Worm (Caenorhabditis elegans) whole organism, early embryonic: ENCODE results near the gene grp-1.

Experiments used
- B0310.2 ChIP-seq: sonication (generic microtip); optimal IDR thresholded peaks from 2 replicates; lab custom pipeline; 2016; ENCODE audit warnings: mild to moderate bottlenecking, missing genetic modification characterization, missing compliant biosample characterization
- aly-1 ChIP-seq: sonication (generic microtip); optimal IDR thresholded peaks from 2 replicates; lab custom pipeline; 2016; ENCODE audit warnings: missing genetic modification characterization, missing compliant biosample characterization
- ama-1 ChIP-seq: fragments of 150-350 bp; optimal IDR thresholded peaks from 2 replicates; lab custom pipeline; 2014
- ceh-36 ChIP-seq: sonication (generic microtip); optimal IDR thresholded peaks from 2 replicates; lab custom pipeline; 2016; ENCODE audit warnings: missing genetic modification characterization, inconsistent platforms, missing compliant biosample characterization
- flt-1 ChIP-seq: fragments of 200-800 bp; sonication (Bioruptor generic); IDR thresholded peaks from 2 replicates; pipeline ENCODE4 v1.3.6; 2022; ENCODE audit warnings: missing genetic modification characterization, missing compliant biosample characterization
- hmg-4 ChIP-seq: fragments of 200-800 bp; sonication (Bioruptor generic); optimal IDR thresholded peaks from 2 replicates; lab custom pipeline; 2018; ENCODE audit warnings: mild to moderate bottlenecking, missing genetic modification characterization, missing compliant biosample characterization
- hnd-1 ChIP-seq: sonication (generic microtip); optimal IDR thresholded peaks from 2 replicates; lab custom pipeline; 2016; ENCODE audit warnings: missing genetic modification characterization, missing compliant biosample characterization
- scrt-1 ChIP-seq: fragments of 200-800 bp; sonication (Bioruptor generic); IDR thresholded peaks from 2 replicates; pipeline ENCODE4 v1.3.6; 2022; ENCODE audit warnings: missing genetic modification characterization, missing compliant biosample characterization
- sea-1 ChIP-seq: fragments of 200-800 bp; sonication (Bioruptor generic); conservative IDR thresholded peaks from 2 replicates; pipeline ENCODE4 v1.3.6; 2022; ENCODE audit warnings: missing genetic modification characterization, missing compliant biosample characterization
- tbx-11 ChIP-seq: fragments of 200-800 bp; sonication (Bioruptor generic); IDR thresholded peaks from 2 replicates; pipeline ENCODE4 v1.3.6; 2022; ENCODE audit warnings: missing genetic modification characterization, missing compliant biosample characterization
- tbx-37 ChIP-seq: fragments of 200-800 bp; sonication (Bioruptor generic); conservative IDR thresholded peaks from 2 replicates; pipeline ENCODE4 v1.3.6; 2022; ENCODE audit warnings: missing genetic modification reagents, missing genetic modification characterization, missing compliant biosample characterization
- tra-4 ChIP-seq: sonication (generic microtip); optimal IDR thresholded peaks from 2 replicates; lab custom pipeline; 2017; ENCODE audit warnings: missing genetic modification characterization, missing compliant biosample characterization

ce11 chrIII:8065101-8065500, 20.4 kb upstream of the grp-1 start:
- no peak for TF ChIP-seq scrt-1
- TF ChIP-seq tra-4 (tag; lab: Kevin White, UChicago): no peak
- TF ChIP-seq B0310.2 (tag; lab: Kevin White, UChicago): no peak
- no peak for TF ChIP-seq ceh-36
- TF ChIP-seq hnd-1: no peak
- TF ChIP-seq aly-1 (tag; lab: Kevin White, UChicago): no peak
- no peak for TF ChIP-seq ama-1 (lab: Kevin White, UChicago)
- TF ChIP-seq hmg-4 (GFP tag; lab: Kevin White, UChicago): no peak
- no peak for TF ChIP-seq flt-1 (GFP tag; lab: Robert Waterston, UW)
- no peak for TF ChIP-seq sea-1 (GFP tag; lab: Robert Waterston, UW)
- no peak for TF ChIP-seq tbx-37 (GFP tag; lab: Robert Waterston, UW)
- TF ChIP-seq tbx-11 (GFP tag; lab: Robert Waterston, UW): no peak
